Worm (Caenorhabditis elegans) whole organism, late embryonic: Measurements from ENCODE around the gene Y69E1A.5.

Experiments used
- C08G9.2 ChIP-seq: sonication (generic microtip); optimal IDR thresholded peaks from 2 replicates; lab custom pipeline; 2016; ENCODE audit warnings: mild to moderate bottlenecking, missing genetic modification characterization, moderate library complexity, missing compliant biosample characterization
- F13H6.1 ChIP-seq: sonication (generic microtip); optimal IDR thresholded peaks from 2 replicates; lab custom pipeline; 2016; ENCODE audit warnings: missing genetic modification characterization, missing compliant biosample characterization
- K02D7.2 ChIP-seq: sonication (generic microtip); optimal IDR thresholded peaks from 2 replicates; lab custom pipeline; 2017; ENCODE audit warnings: mild to moderate bottlenecking, missing genetic modification characterization, missing compliant biosample characterization
- T23F11.4 ChIP-seq: fragments of 200-800 bp; sonication (Bioruptor generic); optimal IDR thresholded peaks from 2 replicates; lab custom pipeline; 2018; ENCODE audit warnings: mild to moderate bottlenecking, missing genetic modification characterization, missing compliant biosample characterization
- ahr-1 ChIP-seq: sonication (generic microtip); optimal IDR thresholded peaks from 2 replicates; lab custom pipeline; 2016; ENCODE audit warnings: missing genetic modification characterization, missing compliant biosample characterization
- ceh-14 ChIP-seq: sonication (generic microtip); optimal IDR thresholded peaks from 2 replicates; lab custom pipeline; 2016; ENCODE audit warnings: missing genotype, missing genetic modification characterization, missing compliant biosample characterization
- ceh-18 ChIP-seq: sonication (generic microtip); optimal IDR thresholded peaks from 2 replicates; lab custom pipeline; 2016; ENCODE audit warnings: missing genetic modification characterization, missing compliant biosample characterization
- ceh-19 ChIP-seq: fragments of 200-800 bp; sonication (Bioruptor generic); optimal IDR thresholded peaks from 2 replicates; lab custom pipeline; 2018; ENCODE audit warnings: mild to moderate bottlenecking, missing genetic modification characterization, missing compliant biosample characterization
- ceh-24 ChIP-seq: sonication (generic microtip); optimal IDR thresholded peaks from 2 replicates; lab custom pipeline; 2016; ENCODE audit warnings: mild to moderate bottlenecking, missing genetic modification characterization, missing compliant biosample characterization
- ceh-30 ChIP-seq: fragments of 150-350 bp; optimal IDR thresholded peaks from 2 replicates; lab custom pipeline; 2014; ENCODE audit warnings: missing biosample characterization, missing genetic modification characterization
- ceh-31 ChIP-seq: sonication (generic microtip); optimal IDR thresholded peaks from 2 replicates; lab custom pipeline; 2016; ENCODE audit warnings: missing genetic modification characterization, missing compliant biosample characterization
- ceh-34 ChIP-seq: sonication (generic microtip); optimal IDR thresholded peaks from 2 replicates; lab custom pipeline; 2016; ENCODE audit warnings: mild to moderate bottlenecking, missing genetic modification characterization, missing compliant biosample characterization
- ceh-45 ChIP-seq: fragments of 200-800 bp; sonication (Bioruptor generic); IDR thresholded peaks from 2 replicates; pipeline ENCODE4 v1.3.6; 2022; ENCODE audit warnings: missing genetic modification reagents, missing genetic modification characterization, missing compliant biosample characterization
- ceh-48 ChIP-seq: sonication (generic microtip); optimal IDR thresholded peaks from 2 replicates; lab custom pipeline; 2016; ENCODE audit warnings: missing genetic modification characterization, inconsistent platforms, missing compliant biosample characterization
- dmd-4 ChIP-seq: sonication (generic microtip); optimal IDR thresholded peaks from 2 replicates; lab custom pipeline; 2016; ENCODE audit warnings: borderline replicate concordance, missing genetic modification characterization, missing compliant biosample characterization
- dve-1 ChIP-seq: sonication (generic microtip); optimal IDR thresholded peaks from 2 replicates; lab custom pipeline; 2017; ENCODE audit warnings: antibody characterized with exemption, mild to moderate bottlenecking, missing genetic modification characterization, missing compliant biosample characterization
- elt-2 ChIP-seq: sonication (generic microtip); optimal IDR thresholded peaks from 2 replicates; lab custom pipeline; 2016; ENCODE audit warnings: missing genetic modification reagents, missing genetic modification characterization, missing compliant biosample characterization
- elt-4 ChIP-seq: sonication (generic microtip); optimal IDR thresholded peaks from 2 replicates; lab custom pipeline; 2016; ENCODE audit warnings: missing genetic modification characterization, missing compliant biosample characterization
- ets-4 ChIP-seq: sonication (generic microtip); optimal IDR thresholded peaks from 2 replicates; lab custom pipeline; 2016; ENCODE audit warnings: missing genetic modification characterization, missing compliant biosample characterization
- fax-1 ChIP-seq: sonication (generic microtip); optimal IDR thresholded peaks from 2 replicates; lab custom pipeline; 2016; ENCODE audit warnings: missing genotype, missing genetic modification characterization, missing compliant biosample characterization
- fkh-10 ChIP-seq: fragments of 150-350 bp; optimal IDR thresholded peaks from 2 replicates; lab custom pipeline; 2014; ENCODE audit warnings: missing biosample characterization, missing genetic modification reagents, missing genetic modification characterization
- fkh-6 ChIP-seq: sonication (generic microtip); optimal IDR thresholded peaks from 2 replicates; lab custom pipeline; 2016; ENCODE audit warnings: missing genetic modification characterization, missing compliant biosample characterization
- gmeb-2 ChIP-seq: sonication (generic microtip); optimal IDR thresholded peaks from 2 replicates; lab custom pipeline; 2016; ENCODE audit warnings: missing genetic modification characterization, inconsistent platforms, missing compliant biosample characterization
- hlh-13 ChIP-seq: fragments of 200-800 bp; sonication (Bioruptor generic); optimal IDR thresholded peaks from 2 replicates; lab custom pipeline; 2018; ENCODE audit warnings: mild to moderate bottlenecking, missing genetic modification characterization, missing compliant biosample characterization
- hlh-15 ChIP-seq: sonication (generic microtip); optimal IDR thresholded peaks from 2 replicates; lab custom pipeline; 2016; ENCODE audit warnings: missing genetic modification characterization, missing compliant biosample characterization
- hlh-30 ChIP-seq: sonication (generic microtip); optimal IDR thresholded peaks from 2 replicates; lab custom pipeline; 2017; ENCODE audit warnings: antibody characterized with exemption, missing genetic modification characterization, missing compliant biosample characterization; ENCODE audit not compliant: insufficient read depth
- hlh-8 ChIP-seq: sonication (generic microtip); optimal IDR thresholded peaks from 2 replicates; lab custom pipeline; 2016; ENCODE audit warnings: missing genotype, missing genetic modification characterization, missing compliant biosample characterization
- lin-11 ChIP-seq: fragments of 200-800 bp; sonication (Bioruptor generic); optimal IDR thresholded peaks from 2 replicates; lab custom pipeline; 2018; ENCODE audit warnings: mild to moderate bottlenecking, missing genetic modification characterization, missing compliant biosample characterization
- mec-3 ChIP-seq: sonication (generic microtip); optimal IDR thresholded peaks from 2 replicates; lab custom pipeline; 2016; ENCODE audit warnings: borderline replicate concordance, missing genetic modification characterization, missing compliant biosample characterization
- nfya-1 ChIP-seq: sonication (generic microtip); optimal IDR thresholded peaks from 2 replicates; lab custom pipeline; 2017; ENCODE audit warnings: missing genetic modification characterization, mild to moderate bottlenecking, missing compliant biosample characterization, antibody characterized with exemption, moderate library complexity
- nhr-232 ChIP-seq: sonication (generic microtip); optimal IDR thresholded peaks from 2 replicates; lab custom pipeline; 2016; ENCODE audit warnings: missing genetic modification characterization, missing compliant biosample characterization
- pag-3 ChIP-seq: sonication (generic microtip); optimal IDR thresholded peaks from 2 replicates; lab custom pipeline; 2016; ENCODE audit warnings: missing compliant biosample characterization, missing genetic modification characterization, borderline replicate concordance
- pat-9 ChIP-seq: fragments of 200-800 bp; sonication (Bioruptor generic); optimal IDR thresholded peaks from 2 replicates; lab custom pipeline; 2018; ENCODE audit warnings: mild to moderate bottlenecking, missing genetic modification characterization, moderate library complexity, missing compliant biosample characterization
- pax-1 ChIP-seq: fragments of 150-350 bp; optimal IDR thresholded peaks from 2 replicates; lab custom pipeline; 2014; ENCODE audit warnings: missing biosample characterization, missing genetic modification characterization
- pha-2 ChIP-seq: sonication (generic microtip); optimal IDR thresholded peaks from 2 replicates; lab custom pipeline; 2017; ENCODE audit warnings: mild to moderate bottlenecking, missing genetic modification characterization, missing compliant biosample characterization
- pqm-1 ChIP-seq: sonication (generic microtip); optimal IDR thresholded peaks from 2 replicates; lab custom pipeline; 2016; ENCODE audit warnings: missing genetic modification characterization, missing compliant biosample characterization
- pros-1 ChIP-seq: fragments of 150-350 bp; optimal IDR thresholded peaks from 2 replicates; lab custom pipeline; 2014; ENCODE audit warnings: missing biosample characterization, missing genetic modification reagents, missing genetic modification characterization
- ref-2 ChIP-seq: sonication (generic microtip); optimal IDR thresholded peaks from 2 replicates; lab custom pipeline; 2016; ENCODE audit warnings: missing genetic modification characterization, missing compliant biosample characterization
- rnt-1 ChIP-seq: sonication (generic microtip); optimal IDR thresholded peaks from 2 replicates; lab custom pipeline; 2016; ENCODE audit warnings: missing genetic modification characterization, missing compliant biosample characterization
- syd-9 ChIP-seq: sonication (generic microtip); optimal IDR thresholded peaks from 2 replicates; lab custom pipeline; 2016; ENCODE audit warnings: mild to moderate bottlenecking, missing genetic modification characterization, moderate library complexity, missing compliant biosample characterization
- tbx-2 ChIP-seq: sonication (generic microtip); optimal IDR thresholded peaks from 2 replicates; lab custom pipeline; 2016; ENCODE audit warnings: missing genetic modification characterization, missing compliant biosample characterization
- tbx-7 ChIP-seq: sonication (generic microtip); optimal IDR thresholded peaks from 2 replicates; lab custom pipeline; 2016; ENCODE audit warnings: missing genotype, missing genetic modification characterization, missing compliant biosample characterization
- unc-3 ChIP-seq, 2 experiments: fragments of 200-800 bp in 1 of 2; sonication (Bioruptor generic) in 1 of 2; sonication (generic microtip) in 1 of 2; conservative IDR thresholded peaks in 1 of 2; optimal IDR thresholded peaks in 1 of 2; 2 replicates each; pipeline versions ENCODE4 v1.3.6 to Lab custom; 2016 to 2022; ENCODE audit warnings: missing compliant biosample characterization in 2 of 2, missing genetic modification characterization in 2 of 2, missing genetic modification reagents in 1 of 2
- unc-42 ChIP-seq: sonication (generic microtip); optimal IDR thresholded peaks from 2 replicates; lab custom pipeline; 2016; ENCODE audit warnings: missing genotype, missing genetic modification characterization, missing compliant biosample characterization
- unc-55 ChIP-seq: sonication (generic microtip); optimal IDR thresholded peaks from 2 replicates; lab custom pipeline; 2017; ENCODE audit warnings: missing biosample characterization, missing genetic modification reagents, missing genetic modification characterization
- zip-5 ChIP-seq: sonication (generic microtip); optimal IDR thresholded peaks from 2 replicates; lab custom pipeline; 2016; ENCODE audit warnings: missing genetic modification characterization, missing compliant biosample characterization
- ztf-16 ChIP-seq: sonication (generic microtip); optimal IDR thresholded peaks from 2 replicates; lab custom pipeline; 2017; ENCODE audit warnings: missing genetic modification characterization, missing compliant biosample characterization

Gene Y69E1A.5

DNA sequence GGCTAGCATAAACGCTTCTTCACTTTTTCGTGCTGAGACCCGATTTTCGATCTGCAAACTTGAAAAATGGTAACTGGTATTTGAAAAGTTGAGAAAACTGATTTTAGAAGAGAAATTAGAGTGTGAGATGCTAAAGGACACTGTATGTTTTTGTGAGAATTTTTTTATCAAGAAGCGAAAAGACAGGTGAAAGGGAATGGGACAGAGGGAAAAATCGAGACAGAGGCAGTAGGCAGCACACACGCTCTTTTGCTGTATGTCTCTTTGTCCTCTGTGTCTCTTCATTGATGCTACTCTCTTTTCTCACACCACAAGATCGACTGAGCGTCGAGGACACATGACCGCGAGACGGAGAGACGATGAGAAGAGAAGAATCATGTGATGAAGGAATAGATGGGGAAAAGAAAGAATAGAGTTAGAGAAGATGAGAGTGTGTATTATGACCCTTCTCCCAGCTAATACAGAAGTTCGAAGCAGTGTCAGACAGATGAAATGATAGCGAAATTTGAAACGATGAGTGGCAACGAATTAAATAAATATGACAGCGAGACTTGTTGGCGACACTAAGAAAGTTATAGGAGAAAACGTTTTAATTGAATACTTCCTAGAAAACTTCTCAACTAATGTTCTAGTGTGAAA is 21.5 kb downstream of the Y69E1A.5 start, which contains the start of gene lgg-2:
Gene lgg-2 (minus strand): TSS at position 51 of the 639 bp plus-strand sequence.
- TF ChIP-seq syd-9 (tag; lab: Kevin White, UChicago) (no peak), tbx-2 (tag; lab: Kevin White, UChicago) (peak; percentile 84), C08G9.2 (tag; lab: Kevin White, UChicago) (peak; percentile 34), K02D7.2 (no peak), rnt-1 (tag; lab: Kevin White, UChicago) (peak; percentile 75), unc-55 (GFP tag; lab: Kevin White, UChicago) (peak; percentile 69), ceh-19 (GFP tag; lab: Kevin White, UChicago) (no peak), unc-3 (GFP tag; conservative IDR thresholded peaks at IDR 0.05; lab: Robert Waterston, UW) (no peak), unc-3 (tag; optimal IDR thresholded peaks at IDR 0.05; lab: Kevin White, UChicago) (no peak), elt-2 (tag; lab: Kevin White, UChicago) (peak; percentile 37), fkh-10 (GFP tag; lab: Kevin White, UChicago) (no peak), fax-1 (tag; lab: Kevin White, UChicago) (peak; percentile 45), mec-3 (tag; lab: Kevin White, UChicago) (no peak), ahr-1 (tag; lab: Kevin White, UChicago) (no peak), nfya-1 (tag; lab: Kevin White, UChicago) (peak; percentile 88), pat-9 (no peak), ets-4 (tag; lab: Kevin White, UChicago) (peak; percentile 29), hlh-30 (tag; lab: Kevin White, UChicago) (peak; percentile 100), ceh-34 (tag; lab: Kevin White, UChicago) (peak; percentile 85), lin-11 (no peak), ceh-48 (tag; lab: Kevin White, UChicago) (no peak), gmeb-2 (tag; lab: Kevin White, UChicago) (no peak), ztf-16 (no peak), pax-1 (peak; percentile 29), pros-1 (tag; lab: Kevin White, UChicago) (peak; percentile 93), hlh-8 (no peak), ceh-18 (tag; lab: Kevin White, UChicago) (peak; percentile 90), ref-2 (tag; lab: Kevin White, UChicago) (peak; percentile 61), dmd-4 (peak; percentile 46), zip-5 (tag; lab: Kevin White, UChicago) (no peak), pqm-1 (tag; lab: Kevin White, UChicago) (no peak), F13H6.1 (tag; lab: Kevin White, UChicago) (peak; percentile 26), ceh-31 (peak; percentile 73), unc-42 (tag; lab: Kevin White, UChicago) (peak; percentile 61), ceh-14 (tag; lab: Kevin White, UChicago) (peak; percentile 7), pha-2 (tag; lab: Kevin White, UChicago) (no peak)
- TF ChIP-seq, all 69 proteins: peak for 19

DNA sequence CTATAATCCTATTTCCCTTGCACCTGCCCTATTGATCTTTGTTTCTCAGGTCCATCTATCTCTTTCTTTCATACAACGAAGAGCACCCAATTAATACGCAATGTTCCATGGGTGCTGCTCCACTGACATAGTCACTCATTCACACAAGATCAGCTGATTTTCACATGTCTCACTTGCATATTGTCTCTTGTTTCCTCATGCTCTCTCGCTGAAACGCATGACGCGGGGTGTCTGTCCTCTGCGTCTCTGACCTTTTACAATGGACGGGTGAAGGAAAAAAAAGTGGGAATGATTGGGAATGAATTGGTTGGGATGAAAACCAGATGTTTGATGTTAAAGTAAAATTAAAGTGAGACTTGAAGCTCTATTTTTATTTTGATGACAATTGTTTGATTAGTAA is 22.1 kb downstream of the Y69E1A.5 start:
- TF ChIP-seq zip-5 (tag; lab: Kevin White, UChicago) (no peak), fax-1 (tag; lab: Kevin White, UChicago) (peak; percentile 33), ceh-45 (GFP tag; lab: Robert Waterston, UW) (no peak), pros-1 (tag; lab: Kevin White, UChicago) (peak; percentile 43), unc-42 (tag; lab: Kevin White, UChicago) (peak; percentile 21), ref-2 (tag; lab: Kevin White, UChicago) (peak; percentile 37), nhr-232 (tag; lab: Kevin White, UChicago) (no peak), elt-2 (tag; lab: Kevin White, UChicago) (no peak), ceh-24 (tag; lab: Kevin White, UChicago) (no peak), tbx-7 (tag; lab: Kevin White, UChicago) (no peak), nfya-1 (tag; lab: Kevin White, UChicago) (peak; percentile 50), fkh-6 (tag; lab: Kevin White, UChicago) (no peak), syd-9 (tag; lab: Kevin White, UChicago) (no peak), hlh-30 (tag; lab: Kevin White, UChicago) (peak; percentile 98), hlh-15 (tag; lab: Kevin White, UChicago) (no peak), elt-4 (tag; lab: Kevin White, UChicago) (no peak), unc-55 (GFP tag; lab: Kevin White, UChicago) (peak; percentile 94), hlh-13 (no peak), dmd-4 (no peak), hlh-8 (peak; percentile 28), ceh-48 (tag; lab: Kevin White, UChicago) (peak; percentile 6), K02D7.2 (no peak), T23F11.4 (no peak), dve-1 (tag; lab: Kevin White, UChicago) (no peak), tbx-2 (tag; lab: Kevin White, UChicago) (peak; percentile 26), unc-3 (GFP tag; conservative IDR thresholded peaks at IDR 0.05; lab: Robert Waterston, UW) (no peak), unc-3 (tag; optimal IDR thresholded peaks at IDR 0.05; lab: Kevin White, UChicago) (no peak), ets-4 (tag; lab: Kevin White, UChicago) (no peak), pag-3 (tag; lab: Kevin White, UChicago) (no peak), ceh-30 (no peak), ceh-34 (tag; lab: Kevin White, UChicago) (peak; percentile 37)
